Fruit fly (Drosophila melanogaster): ENCODE measurements around the gene CG31823.

DNA sequence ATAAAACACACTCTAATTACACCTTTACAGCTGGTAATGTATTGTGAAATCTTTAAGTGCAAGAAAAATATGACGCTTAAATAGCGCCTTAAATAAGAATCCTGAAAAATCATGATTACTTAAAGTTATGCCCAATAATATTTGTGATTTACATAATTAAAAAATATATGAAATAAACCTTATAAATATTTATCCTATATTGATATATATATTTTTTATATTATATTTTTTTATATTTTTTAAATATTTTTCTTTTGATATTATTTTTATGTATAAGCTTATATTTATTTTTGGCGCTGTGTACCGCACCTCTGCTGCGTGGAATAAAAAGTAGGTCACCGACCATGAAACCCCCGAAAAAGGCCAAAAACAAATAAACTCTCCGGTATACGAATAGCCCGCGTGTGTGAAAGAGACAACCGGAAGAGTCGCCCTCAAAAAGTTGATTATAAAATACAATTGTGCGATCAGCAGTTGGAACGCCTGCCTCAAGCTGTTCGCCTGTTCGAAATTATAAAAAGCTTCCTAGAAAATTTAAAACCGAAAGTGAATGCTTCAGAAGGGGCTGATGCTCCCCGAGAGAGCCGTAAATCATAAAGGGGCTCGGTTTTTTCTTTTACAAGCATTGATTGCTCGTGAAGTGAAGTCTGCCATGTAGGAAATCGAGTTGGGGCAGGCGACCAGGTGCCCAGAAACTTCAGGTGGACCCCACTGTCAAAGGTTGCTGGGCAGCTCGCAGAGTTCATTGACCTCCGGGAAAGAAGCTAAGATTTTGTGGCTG lies 8.4 kb upstream of the CG31823 start:
- TF ChIP-seq rn (GFP tag; IDR thresholded peaks at IDR 0.05) = no peak
- TF ChIP-seq CG34367 (tag; optimal IDR thresholded peaks at IDR 0.05) = no peak

Measured in whole organism, pupa.